Fruit fly (Drosophila melanogaster) whole organism, embryonic: Measurements from ENCODE around the gene GABA-B-R2.

Experiments
- Ada2b ChIP-seq: fragments of 200-800 bp; sonication (Bioruptor generic); IDR thresholded peaks from 2 replicates; pipeline ENCODE4 v1.3.6; 2022; ENCODE audit warnings: missing biosample characterization, missing genetic modification characterization
- C15 ChIP-seq: fragments of 200-800 bp; sonication (Bioruptor generic); IDR thresholded peaks from 3 replicates; pipeline ENCODE4 v1.3.6; 2022; ENCODE audit warnings: missing biosample characterization, missing genetic modification characterization
- CG10209 ChIP-seq: fragments of 200-800 bp; sonication (Bioruptor generic); optimal IDR thresholded peaks from 3 replicates; lab custom pipeline; 2017; ENCODE audit warnings: missing biosample characterization, mild to moderate bottlenecking, missing genetic modification characterization, missing genetic modification reagents
- CG10979 ChIP-seq: fragments of 200-800 bp; sonication (Bioruptor generic); optimal IDR thresholded peaks from 2 replicates; lab custom pipeline; 2018; ENCODE audit warnings: missing biosample characterization, mild to moderate bottlenecking, missing genetic modification characterization, moderate library complexity
- CG11085 ChIP-seq: fragments of 200-800 bp; sonication (Bioruptor generic); IDR thresholded peaks from 2 replicates; pipeline ENCODE4 v1.3.6; 2022; ENCODE audit warnings: missing biosample characterization, missing genetic modification characterization
- CG11093 ChIP-seq: fragments of 200-800 bp; sonication (Bioruptor generic); IDR thresholded peaks from 3 replicates; pipeline ENCODE4 v1.3.6; 2022; ENCODE audit warnings: missing biosample characterization, missing genetic modification characterization
- CG12391 ChIP-seq: fragments of 200-800 bp; sonication (Bioruptor generic); optimal IDR thresholded peaks from 3 replicates; lab custom pipeline; 2018; ENCODE audit warnings: missing biosample characterization, mild to moderate bottlenecking, missing genetic modification characterization, moderate library complexity
- CG13296 ChIP-seq: fragments of 200-800 bp; sonication (Bioruptor generic); optimal IDR thresholded peaks from 3 replicates; lab custom pipeline; 2018; ENCODE audit warnings: missing biosample characterization, mild to moderate bottlenecking, missing genetic modification characterization
- CG13424 ChIP-seq: fragments of 200-800 bp; sonication (Bioruptor generic); optimal IDR thresholded peaks from 2 replicates; lab custom pipeline; 2019; ENCODE audit warnings: missing biosample characterization, mild to moderate bottlenecking, missing genetic modification characterization, moderate library complexity
- CG13775 ChIP-seq: fragments of 200-800 bp; sonication (Bioruptor generic); optimal IDR thresholded peaks from 3 replicates; lab custom pipeline; 2017; ENCODE audit warnings: missing biosample characterization, mild to moderate bottlenecking, missing genetic modification characterization
- CG15601 ChIP-seq: fragments of 200-800 bp; sonication (Bioruptor generic); optimal IDR thresholded peaks from 3 replicates; lab custom pipeline; 2019; ENCODE audit warnings: missing biosample characterization, mild to moderate bottlenecking, missing genetic modification characterization, moderate library complexity
- CG15696 ChIP-seq: fragments of 200-800 bp; sonication (Bioruptor generic); optimal IDR thresholded peaks from 2 replicates; lab custom pipeline; 2019; ENCODE audit warnings: missing biosample characterization, mild to moderate bottlenecking, missing genetic modification characterization, moderate library complexity
- CG17385 ChIP-seq: fragments of 200-800 bp; sonication (Bioruptor generic); optimal IDR thresholded peaks from 3 replicates; lab custom pipeline; 2018; ENCODE audit warnings: missing biosample characterization, mild to moderate bottlenecking, missing genetic modification characterization
- CG17829 ChIP-seq: fragments of 200-800 bp; optimal IDR thresholded peaks from 2 replicates; lab custom pipeline; 2019; ENCODE audit warnings: missing biosample characterization, mild to moderate bottlenecking, missing genetic modification characterization, moderate library complexity
- CG18599 ChIP-seq: fragments of 200-800 bp; sonication (Bioruptor generic); optimal IDR thresholded peaks from 3 replicates; lab custom pipeline; 2017; ENCODE audit warnings: missing biosample characterization, missing genetic modification characterization, mild to moderate bottlenecking, moderate library complexity, missing genetic modification reagents
- CG18619 ChIP-seq: fragments of 200-800 bp; sonication (Bioruptor generic); optimal IDR thresholded peaks from 3 replicates; lab custom pipeline; 2017; ENCODE audit warnings: missing biosample characterization, mild to moderate bottlenecking, missing genetic modification characterization
- CG2129 ChIP-seq: fragments of 200-800 bp; sonication (Bioruptor generic); IDR thresholded peaks from 2 replicates; pipeline ENCODE4 v1.3.6; 2022; ENCODE audit warnings: missing biosample characterization, missing genetic modification characterization; ENCODE audit not compliant: partially characterized antibody
- CG2678 ChIP-seq: fragments of 200-800 bp; sonication (Bioruptor generic); optimal IDR thresholded peaks from 3 replicates; lab custom pipeline; 2019; ENCODE audit warnings: missing biosample characterization, mild to moderate bottlenecking, missing genetic modification characterization, moderate library complexity
- CG3726 ChIP-seq: fragments of 200-800 bp; sonication (Bioruptor generic); IDR thresholded peaks from 3 replicates; pipeline ENCODE4, ENCODE4 v1.3.6; 2022; ENCODE audit warnings: missing biosample characterization, missing genetic modification characterization
- CG4282 ChIP-seq: fragments of 200-800 bp; sonication (Bioruptor generic); optimal IDR thresholded peaks from 2 replicates; lab custom pipeline; 2016; ENCODE audit warnings: missing biosample characterization, missing genetic modification characterization
- CG4360 ChIP-seq: fragments of 200-800 bp; sonication (Bioruptor generic); IDR thresholded peaks from 2 replicates; pipeline ENCODE4 v1.3.6; 2022; ENCODE audit warnings: missing biosample characterization, missing genetic modification characterization
- CG4820 ChIP-seq: fragments of 200-800 bp; sonication (Bioruptor generic); optimal IDR thresholded peaks from 3 replicates; lab custom pipeline; 2016; ENCODE audit warnings: missing biosample characterization, missing genetic modification characterization
- CG6254 ChIP-seq: fragments of 200-800 bp; sonication (Bioruptor generic); optimal IDR thresholded peaks from 3 replicates; lab custom pipeline; 2017; ENCODE audit warnings: mild to moderate bottlenecking, missing biosample characterization, missing genetic modification reagents, missing genetic modification characterization
- CG6689 ChIP-seq: fragments of 200-800 bp; sonication (Bioruptor generic); IDR thresholded peaks from 2 replicates; pipeline ENCODE4 v1.3.6; 2022; ENCODE audit warnings: missing biosample characterization, missing genetic modification characterization
- CG7271 ChIP-seq: fragments of 200-800 bp; sonication (Bioruptor generic); optimal IDR thresholded peaks from 2 replicates; lab custom pipeline; 2018; ENCODE audit warnings: missing biosample characterization, mild to moderate bottlenecking, missing genetic modification characterization, moderate library complexity
- CoRest ChIP-seq: fragments of 200-800 bp; sonication (Bioruptor generic); optimal IDR thresholded peaks from 3 replicates; lab custom pipeline; 2018; ENCODE audit warnings: missing biosample characterization, mild to moderate bottlenecking, missing genetic modification characterization, moderate library complexity
- D ChIP-seq, 2 experiments: fragments of 200-800 bp in 1 of 2; fragments of >200 bp in 1 of 2; sonication (Bioruptor generic) in 1 of 2; optimal IDR thresholded peaks; 2 replicates in 1 of 2; 3 replicates in 1 of 2; lab custom pipeline; 2017; ENCODE audit warnings: mild to moderate bottlenecking in 1 of 2, missing biosample characterization in 1 of 2, missing genetic modification characterization in 1 of 2, missing genetic modification reagents in 1 of 2
- Fer1 ChIP-seq: fragments of 200-800 bp; sonication (Bioruptor generic); optimal IDR thresholded peaks from 2 replicates; lab custom pipeline; 2017; ENCODE audit warnings: missing biosample characterization, mild to moderate bottlenecking, missing genetic modification characterization
- H15 ChIP-seq: fragments of 200-800 bp; sonication (Bioruptor generic); IDR thresholded peaks from 3 replicates; pipeline ENCODE4 v1.3.6; 2022; ENCODE audit warnings: missing biosample characterization, missing genetic modification characterization
- HLH3B ChIP-seq: fragments of 200-800 bp; sonication (Bioruptor generic); IDR thresholded peaks from 2 replicates; pipeline ENCODE4 v1.3.6; 2022; ENCODE audit warnings: missing biosample characterization, missing genetic modification characterization
- HmgD ChIP-seq: fragments of 200-800 bp; sonication (Bioruptor generic); optimal IDR thresholded peaks from 3 replicates; lab custom pipeline; 2016; ENCODE audit warnings: missing biosample characterization, missing genetic modification characterization
- Hmr ChIP-seq: fragments of 200-800 bp; sonication (Bioruptor generic); optimal IDR thresholded peaks from 3 replicates; lab custom pipeline; 2017; ENCODE audit warnings: mild to moderate bottlenecking, missing biosample characterization, missing genetic modification reagents, missing genetic modification characterization
- Poxn ChIP-seq: fragments of 200-800 bp; sonication (Bioruptor generic); IDR thresholded peaks from 2 replicates; pipeline ENCODE4 v1.3.6; 2022; ENCODE audit warnings: missing biosample characterization, missing genetic modification characterization
- Xrp1 ChIP-seq: fragments of 200-800 bp; sonication (Bioruptor generic); IDR thresholded peaks from 2 replicates; pipeline ENCODE4 v1.3.6; 2022; ENCODE audit warnings: missing biosample characterization, missing genetic modification characterization
- bsh ChIP-seq, 2 experiments: fragments of 200-800 bp; sonication (Bioruptor generic); optimal IDR thresholded peaks; 2 replicates each; lab custom pipeline; 2017 to 2018; ENCODE audit warnings: mild to moderate bottlenecking in 2 of 2, missing biosample characterization in 2 of 2, missing genetic modification characterization in 2 of 2, moderate library complexity in 1 of 2
- cg ChIP-seq: fragments of 200-800 bp; sonication (Bioruptor generic); optimal IDR thresholded peaks from 3 replicates; lab custom pipeline; 2019; ENCODE audit warnings: missing biosample characterization, mild to moderate bottlenecking, missing genetic modification characterization, moderate library complexity
- ewg ChIP-seq: fragments of 200-800 bp; sonication (Bioruptor generic); optimal IDR thresholded peaks from 3 replicates; lab custom pipeline; 2017; ENCODE audit warnings: mild to moderate bottlenecking, missing biosample characterization, missing genetic modification reagents, missing genetic modification characterization
- exex ChIP-seq: fragments of 200-800 bp; sonication (Bioruptor generic); optimal IDR thresholded peaks from 4 replicates; lab custom pipeline; 2018; ENCODE audit warnings: missing biosample characterization, mild to moderate bottlenecking, missing genetic modification characterization, moderate library complexity
- grau ChIP-seq: fragments of 200-800 bp; optimal IDR thresholded peaks from 3 replicates; lab custom pipeline; 2019; ENCODE audit warnings: missing biosample characterization, mild to moderate bottlenecking, missing genetic modification characterization, moderate library complexity
- lilli ChIP-seq: fragments of 200-800 bp; sonication (Bioruptor generic); optimal IDR thresholded peaks from 3 replicates; lab custom pipeline; 2016; ENCODE audit warnings: missing biosample characterization, missing genetic modification characterization
- lola ChIP-seq, 3 experiments: fragments of >200 bp in 2 of 3; fragments of 200-800 bp in 1 of 3; sonication (Bioruptor generic) in 1 of 3; optimal IDR thresholded peaks; 2 replicates each; lab custom pipeline; 2017 to 2019; ENCODE audit warnings: missing biosample characterization in 3 of 3, missing genetic modification characterization in 3 of 3, mild to moderate bottlenecking in 1 of 3, moderate library complexity in 1 of 3
- phol ChIP-seq: fragments of 200-800 bp; sonication (Bioruptor generic); optimal IDR thresholded peaks from 3 replicates; lab custom pipeline; 2018; ENCODE audit warnings: missing biosample characterization, mild to moderate bottlenecking, missing genetic modification characterization, moderate library complexity
- pnt ChIP-seq: fragments of 200-800 bp; sonication (Bioruptor generic); optimal IDR thresholded peaks from 3 replicates; lab custom pipeline; 2016; ENCODE audit warnings: missing biosample characterization, missing genetic modification characterization
- sisA ChIP-seq: fragments of 200-800 bp; sonication (Bioruptor generic); IDR thresholded peaks from 2 replicates; pipeline ENCODE4 v1.3.6; 2022; ENCODE audit warnings: missing biosample characterization, missing genetic modification characterization
- toy ChIP-seq: fragments of 200-800 bp; sonication (Bioruptor generic); IDR thresholded peaks from 2 replicates; pipeline ENCODE4 v1.3.6; 2022; ENCODE audit warnings: missing biosample characterization, missing genetic modification characterization
- ttk ChIP-seq: fragments of 200-800 bp; sonication (Bioruptor generic); IDR thresholded peaks from 2 replicates; pipeline ENCODE4 v2.1.2; 2022; ENCODE audit warnings: missing biosample characterization, missing genetic modification characterization
- yki ChIP-seq: fragments of >200 bp; optimal IDR thresholded peaks from 3 replicates; lab custom pipeline; 2018
- zen ChIP-seq: fragments of 200-800 bp; sonication (Bioruptor generic); optimal IDR thresholded peaks from 3 replicates; lab custom pipeline; 2018; ENCODE audit warnings: missing biosample characterization, mild to moderate bottlenecking, missing genetic modification characterization, moderate library complexity

The GABA-B-R2 gene

dm6 chr3R:21823699-21824406, 48.2 kb upstream of the GABA-B-R2 start (continued):
- TF ChIP-seq CG12391 (peak; percentile 46), CG2678 (tag; lab: Kevin White, UChicago) (peak; percentile 61), pnt (GFP tag; lab: Kevin White, UChicago) (no peak), HmgD (no peak), yki (lab: Kevin White, UChicago) (no peak), CG10209 (GFP tag; lab: Kevin White, UChicago) (peak; percentile 31), CG13775 (GFP tag; lab: Kevin White, UChicago) (peak; percentile 7), CG11093 (GFP tag; lab: Robert Waterston, UW) (0 out of 3 replicates have a peak, but pooled peaks have one; percentile 7), CG2129 (GFP tag; lab: Robert Waterston, UW) (no peak), exex (tag; lab: Kevin White, UChicago) (peak; percentile 18), CG17385 (GFP tag; lab: Kevin White, UChicago) (peak; percentile 6), Fer1 (GFP tag; lab: Kevin White, UChicago) (peak; percentile 15), Ada2b (GFP tag; lab: Robert Waterston, UW) (peak; percentile 21; the same call in 1 of the 2 replicates), CG17829 (tag; lab: Kevin White, UChicago) (peak; percentile 39), sisA (peak; percentile 21; the same call in 1 of the 2 replicates), Poxn (no peak), lilli (GFP tag; lab: Kevin White, UChicago) (no peak), CG13296 (GFP tag; lab: Kevin White, UChicago) (peak; percentile 29), CG6254 (GFP tag; lab: Kevin White, UChicago) (peak; percentile 44), C15 (GFP tag; lab: Robert Waterston, UW) (no peak), lola (GFP tag; optimal IDR thresholded peaks at IDR 0.05; lab: Kevin White, UChicago) (peak in 1 of 3 experiments; percentile 54), ttk (GFP tag; lab: Robert Waterston, UW) (no peak), D (optimal IDR thresholded peaks at IDR 0.05; lab: Kevin White, UChicago) (no peak), D (GFP tag; optimal IDR thresholded peaks at IDR 0.05; lab: Kevin White, UChicago) (peak; percentile 49), ewg (GFP tag; lab: Kevin White, UChicago) (no peak), grau (peak; percentile 85), CG10979 (tag; lab: Kevin White, UChicago) (peak; percentile 70), CG13424 (tag; lab: Kevin White, UChicago) (peak; percentile 15), CG6689 (GFP tag; lab: Robert Waterston, UW) (peak; percentile 39; the same call in 1 of the 2 replicates), CG4820 (peak; percentile 2), H15 (GFP tag; lab: Robert Waterston, UW) (no peak), CG7271 (tag; lab: Kevin White, UChicago) (no peak), phol (tag; lab: Kevin White, UChicago) (peak; percentile 71), HLH3B (0 out of 2 replicates have a peak, but pooled peaks have one; percentile 12), Xrp1 (GFP tag; lab: Robert Waterston, UW) (peak; percentile 81), CG18619 (GFP tag; lab: Kevin White, UChicago) (peak; percentile 6), CG11085 (no peak), CG4282 (GFP tag; lab: Kevin White, UChicago) (no peak), zen (peak; percentile 30), toy (GFP tag; lab: Robert Waterston, UW) (no peak), cg (peak; percentile 1), CG15696 (tag; lab: Kevin White, UChicago) (peak; percentile 83), CG15601 (tag; lab: Kevin White, UChicago) (no peak), bsh (GFP tag; optimal IDR thresholded peaks at IDR 0.05; lab: Kevin White, UChicago) (peak in 1 of 2 experiments; percentile 8), Hmr (GFP tag; lab: Kevin White, UChicago) (peak; percentile 2), CoRest (tag; lab: Kevin White, UChicago) (peak; percentile 21), CG18599 (peak; percentile 11), CG4360 (GFP tag; lab: Robert Waterston, UW) (peak; percentile 95), CG3726 (no peak)
